Fruit fly (Drosophila melanogaster): ENCODE data around the gene Pldn.

Pldn gene

DNA sequence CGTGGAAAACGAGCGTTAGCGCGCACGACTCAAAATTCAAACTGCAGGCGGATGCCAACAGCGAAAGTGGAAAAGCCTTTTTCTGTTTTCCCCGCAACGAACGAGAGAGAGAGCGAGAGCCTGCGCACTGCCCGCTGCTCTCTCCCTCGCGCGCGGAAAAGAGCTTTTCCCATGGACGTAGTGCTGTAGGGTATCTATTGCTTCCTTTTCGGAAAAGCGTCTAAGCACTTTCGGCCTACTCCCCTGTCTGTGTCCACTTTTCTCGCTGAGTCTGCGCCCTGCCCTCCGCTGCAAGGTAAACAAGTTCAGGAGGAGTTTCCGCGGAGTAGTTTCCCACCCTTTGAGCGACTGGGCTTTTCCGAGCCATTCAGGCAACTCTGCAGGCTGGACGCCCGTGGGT, 10.9 kb downstream of the Pldn start, which contains the start of gene CG32085 (continued):
- TF ChIP-seq pfk (GFP tag; optimal IDR thresholded peaks at IDR 0.05) (no peak), crc (GFP tag; optimal IDR thresholded peaks at IDR 0.05) (peak; percentile 42), CG4820 (GFP tag; optimal IDR thresholded peaks at IDR 0.05) (peak; percentile 22), CG8924 (tag; optimal IDR thresholded peaks at IDR 0.05) (peak; percentile 35), dysf (GFP tag; IDR thresholded peaks at IDR 0.05) (peak; percentile 82), NC2β (GFP tag; optimal IDR thresholded peaks at IDR 0.05) (peak; percentile 21), CG3065 (GFP tag; optimal IDR thresholded peaks at IDR 0.05) (no peak), shn (GFP tag; optimal IDR thresholded peaks at IDR 0.05) (peak; percentile 42), lola (GFP tag; optimal IDR thresholded peaks at IDR 0.05) (no peak), unpg (GFP tag; optimal IDR thresholded peaks at IDR 0.05) (peak; percentile 35), row (GFP tag; IDR thresholded peaks at IDR 0.05) (peak; percentile 74), rib (GFP tag; IDR thresholded peaks at IDR 0.05) (peak; percentile 51; the same call in 1 of the 2 replicates), CG4707 (GFP tag; optimal IDR thresholded peaks at IDR 0.05) (no peak), CG12219 (GFP tag; optimal IDR thresholded peaks at IDR 0.05) (peak; percentile 13), CG32532 (GFP tag; IDR thresholded peaks at IDR 0.05) (peak; percentile 91), CG2116 (GFP tag; optimal IDR thresholded peaks at IDR 0.05) (no peak), CG12071 (GFP tag; optimal IDR thresholded peaks at IDR 0.05) (peak; percentile 69), CG6272 (GFP tag; IDR thresholded peaks at IDR 0.05) (peak; percentile 60; the same call in 1 of the 2 replicates), Dfd (GFP tag; optimal IDR thresholded peaks at IDR 0.05) (no peak), Dp (GFP tag; optimal IDR thresholded peaks at IDR 0.05) (peak; percentile 12), CG43689 (GFP tag; IDR thresholded peaks at IDR 0.05) (no peak), CG31224 (GFP tag; IDR thresholded peaks at IDR 0.05) (0 out of 2 replicates have a peak, but pooled peaks have one; percentile 33), Awh (GFP tag; IDR thresholded peaks at IDR 0.05) (peak; percentile 55), CG7963 (GFP tag; IDR thresholded peaks at IDR 0.05; ENCODE audit: partially characterized antibody) (no peak), CG34224 (GFP tag; IDR thresholded peaks at IDR 0.05; ENCODE audit: partially characterized antibody) (no peak), CG12299 (tag; optimal IDR thresholded peaks at IDR 0.05) (no peak), Hsf (GFP tag; optimal IDR thresholded peaks at IDR 0.05) (peak; percentile 46), H15 (GFP tag; IDR thresholded peaks at IDR 0.05) (peak; percentile 41; the same call in 1 of the 3 replicates), CG7928 (GFP tag; optimal IDR thresholded peaks at IDR 0.05) (peak; percentile 16), CG6854 (GFP tag; optimal IDR thresholded peaks at IDR 0.05) (no peak), Dip2 (GFP tag; IDR thresholded peaks at IDR 0.05) (no peak), mld (GFP tag; IDR thresholded peaks at IDR 0.05; ENCODE audit: partially characterized antibody) (0 out of 3 replicates have a peak, but pooled peaks have one; percentile 47), Taf1 (GFP tag; IDR thresholded peaks at IDR 0.05) (peak; percentile 30; the same call in 1 of the 2 replicates), chinmo (GFP tag; IDR thresholded peaks at IDR 0.05; ENCODE audit: partially characterized antibody) (peak; percentile 71; the same call in 2 of the 4 replicates), CG3726 (GFP tag; IDR thresholded peaks at IDR 0.05) (no peak), Fer2 (tag; optimal IDR thresholded peaks at IDR 0.05) (peak; percentile 4), gem (tag; optimal IDR thresholded peaks at IDR 0.05) (peak; percentile 38), Meics (GFP tag; optimal IDR thresholded peaks at IDR 0.05) (peak; percentile 76), Trl (optimal IDR thresholded peaks at IDR 0.05) (peak; percentile 60 to 61), Trl (GFP tag; optimal IDR thresholded peaks at IDR 0.05) (peak; percentile 88), CTCF (GFP tag; optimal IDR thresholded peaks at IDR 0.05) (no peak), otp (GFP tag; IDR thresholded peaks at IDR 0.05) (peak; percentile 56; the same call in 1 of the 3 replicates), CG11456 (GFP tag; IDR thresholded peaks at IDR 0.05) (peak; percentile 91), CG2199 (GFP tag; IDR thresholded peaks at IDR 0.05) (0 out of 3 replicates have a peak, but pooled peaks have one; percentile 39), CG31441 (GFP tag; IDR thresholded peaks at IDR 0.05) (peak; percentile 24; the same call in 1 of the 2 replicates), onecut (GFP tag; IDR thresholded peaks at IDR 0.05) (peak; percentile 69), mirr (GFP tag; optimal IDR thresholded peaks at IDR 0.05) (peak; percentile 10), Bteb2 (GFP tag; optimal IDR thresholded peaks at IDR 0.05) (peak; percentile 20), CG16863 (GFP tag; optimal IDR thresholded peaks at IDR 0.05) (peak; percentile 52), Dref (GFP tag; IDR thresholded peaks at IDR 0.05) (peak; percentile 37), twi (tag; optimal IDR thresholded peaks at IDR 0.05) (no peak), scrt (GFP tag; optimal IDR thresholded peaks at IDR 0.05) (peak; percentile 31)

All from whole organism, embryonic.